Fruit fly (Drosophila melanogaster) whole organism, wandering third instar larva: Measurements from ENCODE around the gene Gabat.

Experiments used
- Dfd ChIP-seq: fragments of >200 bp; optimal IDR thresholded peaks from 2 replicates; lab custom pipeline; 2017; ENCODE audit warnings: missing biosample characterization, missing genetic modification characterization
- Dif ChIP-seq: fragments of 200-275, 200-300 bp; sonication (Bioruptor generic); optimal IDR thresholded peaks from 2 replicates; lab custom pipeline; 2018; ENCODE audit warnings: missing biosample characterization, missing genetic modification characterization; ENCODE audit not compliant: partially characterized antibody
- HLH106 ChIP-seq: fragments of 200-800 bp; optimal IDR thresholded peaks from 3 replicates; lab custom pipeline; 2019; ENCODE audit warnings: missing biosample characterization, mild to moderate bottlenecking, missing genetic modification characterization, moderate library complexity
- Mio ChIP-seq: sonication (Bioruptor generic); optimal IDR thresholded peaks from 2 replicates; lab custom pipeline; 2016; ENCODE audit warnings: missing biosample characterization, missing genetic modification characterization
- OdsH ChIP-seq: fragments of 200-800 bp; sonication (Bioruptor generic); optimal IDR thresholded peaks from 2 replicates; lab custom pipeline; 2016; ENCODE audit warnings: missing biosample characterization, mild to moderate bottlenecking, missing genetic modification characterization
- rgr ChIP-seq: fragments of 200-800 bp; sonication (Bioruptor generic); optimal IDR thresholded peaks from 3 replicates; lab custom pipeline; 2016; ENCODE audit warnings: missing biosample characterization, mild to moderate bottlenecking, missing genetic modification characterization

DNA sequence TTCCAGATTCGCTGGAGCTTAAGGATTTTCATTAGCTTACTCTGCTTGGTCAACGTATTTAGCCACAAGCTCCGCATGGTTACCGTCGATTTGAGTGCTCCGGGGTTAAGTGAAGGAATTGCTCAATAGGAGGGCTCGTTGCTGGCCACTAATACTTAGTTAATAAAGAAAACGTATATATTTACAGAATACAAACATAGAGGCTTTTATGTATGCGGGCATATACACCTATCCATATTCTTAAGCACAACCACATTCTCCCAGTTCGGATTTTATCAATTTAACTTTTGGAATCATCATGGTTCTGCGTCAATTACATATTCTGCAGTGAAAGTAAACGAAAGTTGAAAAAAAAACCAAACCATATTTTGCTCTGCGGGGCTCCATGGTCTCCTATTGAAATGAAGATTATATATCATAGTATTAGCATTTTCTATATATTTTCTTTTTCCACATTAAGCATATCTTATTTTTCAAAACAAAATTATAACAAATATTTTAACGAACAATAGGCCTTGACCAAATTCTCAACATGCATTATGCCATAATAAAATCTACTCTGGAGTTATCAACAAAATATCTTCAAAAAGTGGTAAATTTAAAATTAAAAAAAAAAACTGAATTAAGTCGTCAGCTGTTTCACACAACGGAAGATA lies at the start of gene Gabat, which contains the start of gene Tom20:
- TF ChIP-seq HLH106 (tag; lab: Kevin White, UChicago): no peak
- TF ChIP-seq OdsH: no peak
- no peak for TF ChIP-seq rgr (GFP tag; lab: Kevin White, UChicago)
- no peak for TF ChIP-seq Dif (GFP tag; lab: Kevin White, UChicago)
- TF ChIP-seq Mio (GFP tag; lab: Kevin White, UChicago): no peak
- no peak for TF ChIP-seq Dfd
